Worm (Caenorhabditis elegans): ENCODE data around the gene arrd-1.

- TF ChIP-seq unc-39 (tag; optimal IDR thresholded peaks at IDR 0.05) (no peak), unc-62 (GFP tag; optimal IDR thresholded peaks at IDR 0.05) (no peak), flh-1 (GFP tag; optimal IDR thresholded peaks at IDR 0.05) (no peak), pha-4 (tag; optimal IDR thresholded peaks at IDR 0.05) (no peak), nhr-237 (tag; optimal IDR thresholded peaks at IDR 0.05) (no peak), unc-120 (tag; optimal IDR thresholded peaks at IDR 0.05; ENCODE audit: poor library complexity, severe bottlenecking) (no peak), mls-2 (tag; optimal IDR thresholded peaks at IDR 0.05) (no peak)
Observed at ce11 chrII:675303-675702, 48.0 kb downstream of the arrd-1 start, which contains the start of gene Y39F10C.1.
